Fruit fly (Drosophila melanogaster) whole organism: ENCODE results near the gene Clk.

Experiments used
- CG8478 ChIP-seq: fragments of >200 bp; optimal IDR thresholded peaks from 2 replicates; lab custom pipeline; 2018; ENCODE audit warnings: inconsistent platforms
- Dll ChIP-seq: fragments of >200 bp; optimal IDR thresholded peaks from 2 replicates; lab custom pipeline; 2017
- EcR ChIP-seq, 2 experiments: fragments of >200 bp; optimal IDR thresholded peaks; 2 replicates each; lab custom pipeline; 2017; ENCODE audit warnings: missing biosample characterization in 2 of 2, missing genetic modification characterization in 2 of 2, missing genetic modification reagents in 2 of 2
- pan ChIP-seq: fragments of >200 bp; optimal IDR thresholded peaks from 2 replicates; lab custom pipeline; 2017
- psq ChIP-seq: fragments of >200 bp; optimal IDR thresholded peaks from 2 replicates; lab custom pipeline; 2017
- usp ChIP-seq: fragments of >200 bp; optimal IDR thresholded peaks from 2 replicates; lab custom pipeline; 2017; ENCODE audit warnings: missing biosample characterization, missing genetic modification characterization, mixed read lengths

The Clk gene

dm6 chr3L:7768252-7768651, 7.2 kb downstream of the Clk start, which contains the start of gene CG32371:
Gene CG32371, minus strand, starts transcription at chr3L:7768352.
- TF ChIP-seq EcR (GFP tag; optimal IDR thresholded peaks at IDR 0.05; lab: Kevin White, UChicago): no peak
- TF ChIP-seq Dll: no peak
- TF ChIP-seq CG8478 (lab: Kevin White, UChicago): no peak

- no peak for TF ChIP-seq EcR (GFP tag; optimal IDR thresholded peaks at IDR 0.05; lab: Kevin White, UChicago)
- TF ChIP-seq pan: no peak
- TF ChIP-seq Dll: no peak
- TF ChIP-seq psq (lab: Kevin White, UChicago): no peak
- no peak for TF ChIP-seq CG8478 (lab: Kevin White, UChicago)
- no peak for TF ChIP-seq usp (GFP tag; lab: Kevin White, UChicago)
These were observed 15.3 kb downstream of the Clk start, which contains the start of gene Hn for dm6 chr3L:7759835-7760780. Gene Hn, plus strand, starts transcription at chr3L:7760453.

dm6 chr3L:7754109-7754508, 21.3 kb downstream of the Clk start, which contains the start of gene CG7409:
Gene CG7409, plus strand, starts transcription at chr3L:7754409.
- TF ChIP-seq psq (lab: Kevin White, UChicago): no peak
- no peak for TF ChIP-seq pan
- TF ChIP-seq EcR (GFP tag; optimal IDR thresholded peaks at IDR 0.05; lab: Kevin White, UChicago): no peak
- no peak for TF ChIP-seq Dll

dm6 chr3L:7747044-7747443, 28.4 kb downstream of the Clk start, which contains the start of gene CG13685:
Gene CG13685, plus strand, starts transcription at chr3L:7747344.
- TF ChIP-seq CG8478 (lab: Kevin White, UChicago) (no peak), EcR (GFP tag; optimal IDR thresholded peaks at IDR 0.05; lab: Kevin White, UChicago) (no peak), psq (lab: Kevin White, UChicago) (no peak)

dm6 chr3L:7743741-7744140, 31.7 kb downstream of the Clk start:
- TF ChIP-seq Dll (no peak), pan (no peak), CG8478 (lab: Kevin White, UChicago) (no peak), EcR (GFP tag; optimal IDR thresholded peaks at IDR 0.05; lab: Kevin White, UChicago) (no peak), psq (lab: Kevin White, UChicago) (no peak), usp (GFP tag; lab: Kevin White, UChicago) (no peak)

- TF ChIP-seq CG8478 (lab: Kevin White, UChicago) (no peak), Dll (no peak), pan (no peak), EcR (GFP tag; optimal IDR thresholded peaks at IDR 0.05; lab: Kevin White, UChicago) (no peak), psq (lab: Kevin White, UChicago) (no peak), usp (GFP tag; lab: Kevin White, UChicago) (no peak)
These were observed 32.5 kb downstream of the Clk start, which contains the start of gene Snmp2 for dm6 chr3L:7742941-7743340. Gene Snmp2, minus strand, starts transcription at chr3L:7743041.

- TF ChIP-seq Dll (no peak), pan (no peak), psq (lab: Kevin White, UChicago) (no peak), EcR (GFP tag; optimal IDR thresholded peaks at IDR 0.05; lab: Kevin White, UChicago) (no peak), usp (GFP tag; lab: Kevin White, UChicago) (no peak), CG8478 (lab: Kevin White, UChicago) (no peak)
These were observed 33.5 kb downstream of the Clk start for dm6 chr3L:7741953-7742352.

dm6 chr3L:7732141-7732748, 43.2 kb downstream of the Clk start, which contains the start of gene CG8492:
Gene CG8492, minus strand, starts transcription at chr3L:7732191.
- no peak for TF ChIP-seq pan
- TF ChIP-seq CG8478 (lab: Kevin White, UChicago): no peak
- TF ChIP-seq psq (lab: Kevin White, UChicago): no peak
- TF ChIP-seq EcR (GFP tag; optimal IDR thresholded peaks at IDR 0.05; lab: Kevin White, UChicago): no peak
- no peak for TF ChIP-seq Dll

- TF ChIP-seq psq (lab: Kevin White, UChicago): no peak
- no peak for TF ChIP-seq pan
- TF ChIP-seq usp (GFP tag; lab: Kevin White, UChicago): no peak
- TF ChIP-seq CG8478 (lab: Kevin White, UChicago): no peak
- no peak for TF ChIP-seq EcR (GFP tag; optimal IDR thresholded peaks at IDR 0.05; lab: Kevin White, UChicago)
- TF ChIP-seq Dll: no peak
These were observed 48.7 kb downstream of the Clk start for dm6 chr3L:7726690-7727089.

- TF ChIP-seq psq (lab: Kevin White, UChicago) (no peak), usp (GFP tag; lab: Kevin White, UChicago) (no peak), EcR (GFP tag; optimal IDR thresholded peaks at IDR 0.05; lab: Kevin White, UChicago) (no peak), Dll (no peak), pan (no peak), CG8478 (lab: Kevin White, UChicago) (no peak)
These were observed 49.1 kb downstream of the Clk start, which contains the start of gene CG7457 for dm6 chr3L:7726285-7726684. Gene CG7457, minus strand, starts transcription at chr3L:7726473.

- TF ChIP-seq CG8478 (lab: Kevin White, UChicago) (no peak), Dll (no peak), usp (GFP tag; lab: Kevin White, UChicago) (no peak), psq (lab: Kevin White, UChicago) (no peak), EcR (GFP tag; optimal IDR thresholded peaks at IDR 0.05; lab: Kevin White, UChicago) (no peak), pan (no peak)
These were observed 53.9 kb downstream of the Clk start for dm6 chr3L:7721527-7721926.

- TF ChIP-seq pan (no peak), Dll (no peak), psq (lab: Kevin White, UChicago) (no peak), EcR (GFP tag; optimal IDR thresholded peaks at IDR 0.05; lab: Kevin White, UChicago) (no peak), CG8478 (lab: Kevin White, UChicago) (no peak), usp (GFP tag; lab: Kevin White, UChicago) (no peak)
These were observed 56.0 kb downstream of the Clk start for dm6 chr3L:7719418-7719789.
